Worm (Caenorhabditis elegans) whole organism, young adult: ENCODE results near the gene D2045.5.

Experiments used
- C17E4.6 ChIP-seq: fragments of 200-800 bp; sonication (Bioruptor generic); IDR thresholded peaks from 2 replicates; pipeline ENCODE4 v1.3.6; 2022; ENCODE audit warnings: missing genetic modification reagents, missing genetic modification characterization, missing compliant biosample characterization
- F23B12.7 ChIP-seq: sonication (generic microtip); optimal IDR thresholded peaks from 2 replicates; lab custom pipeline; 2017; ENCODE audit warnings: missing genetic modification characterization, mild to moderate bottlenecking, missing compliant biosample characterization, antibody characterized with exemption, moderate library complexity; ENCODE audit not compliant: insufficient read depth
- ZK185.1 ChIP-seq: sonication (generic microtip); optimal IDR thresholded peaks from 2 replicates; lab custom pipeline; 2016; ENCODE audit warnings: mild to moderate bottlenecking, missing genetic modification characterization, missing compliant biosample characterization; ENCODE audit not compliant: poor library complexity, severe bottlenecking
- ceh-79 ChIP-seq: sonication (generic microtip); optimal IDR thresholded peaks from 2 replicates; lab custom pipeline; 2017; ENCODE audit warnings: mild to moderate bottlenecking, missing genetic modification characterization, missing compliant biosample characterization
- hlh-26 ChIP-seq: fragments of 200-800 bp; sonication (Bioruptor generic); conservative IDR thresholded peaks from 2 replicates; pipeline ENCODE4 v1.3.6; 2022; ENCODE audit warnings: missing genetic modification reagents, missing genetic modification characterization, missing compliant biosample characterization
- lir-1 ChIP-seq: fragments of 200-800 bp; sonication (Bioruptor generic); conservative IDR thresholded peaks from 2 replicates; pipeline ENCODE4 v1.3.6; 2022; ENCODE audit warnings: missing genetic modification reagents, missing genetic modification characterization, missing compliant biosample characterization
- mel-28 ChIP-seq: sonication (generic microtip); optimal IDR thresholded peaks from 2 replicates; lab custom pipeline; 2016; ENCODE audit warnings: borderline replicate concordance, mild to moderate bottlenecking, missing genetic modification characterization, missing compliant biosample characterization
- pha-4 ChIP-seq: fragments of 150-350 bp; sonication (generic microtip); optimal IDR thresholded peaks from 2 replicates; lab custom pipeline; 2014; ENCODE audit warnings: missing biosample characterization, missing genetic modification reagents, missing genetic modification characterization
- repo-1 ChIP-seq: sonication (generic microtip); optimal IDR thresholded peaks from 2 replicates; lab custom pipeline; 2017; ENCODE audit warnings: mild to moderate bottlenecking, missing genetic modification characterization, missing compliant biosample characterization
- snpc-1.1 ChIP-seq: sonication (generic microtip); optimal IDR thresholded peaks from 2 replicates; lab custom pipeline; 2017; ENCODE audit warnings: missing genetic modification characterization, mild to moderate bottlenecking, missing compliant biosample characterization, antibody characterized with exemption, moderate library complexity, missing genotype, missing genetic modification reagents; ENCODE audit not compliant: insufficient read depth
- snpc-4 ChIP-seq, 5 experiments: fragments of 150-350 bp in 1 of 5; sonication (generic microtip) in 4 of 5; optimal IDR thresholded peaks; 2 replicates each; lab custom pipeline; 2014 to 2018; ENCODE audit warnings: missing genetic modification characterization in 5 of 5, missing biosample characterization in 3 of 5, antibody characterized with exemption in 2 of 5, mild to moderate bottlenecking in 2 of 5, missing compliant biosample characterization in 2 of 5, missing genotype in 2 of 5, moderate library complexity in 2 of 5, missing genetic modification reagents in 1 of 5
- unc-130 ChIP-seq: sonication (generic microtip); optimal IDR thresholded peaks from 2 replicates; lab custom pipeline; 2016; ENCODE audit warnings: missing genetic modification reagents, missing genetic modification characterization, missing compliant biosample characterization

ce11 chrIII:10512570-10512969 lies 43.1 kb upstream of the D2045.5 start:
- TF ChIP-seq C17E4.6 (GFP tag; lab: Robert Waterston, UW) (no peak), lir-1 (GFP tag; lab: Robert Waterston, UW) (no peak), F23B12.7 (tag; lab: Kevin White, UChicago) (no peak), unc-130 (GFP tag; lab: Kevin White, UChicago) (no peak), snpc-4 (GFP tag; optimal IDR thresholded peaks at IDR 0.05; lab: Kevin White, UChicago) (no peak), snpc-4 (tag; optimal IDR thresholded peaks at IDR 0.05; lab: Kevin White, UChicago) (no peak), ZK185.1 (tag; lab: Kevin White, UChicago) (no peak), mel-28 (tag; lab: Kevin White, UChicago) (no peak), pha-4 (tag; lab: Kevin White, UChicago) (no peak), repo-1 (no peak), hlh-26 (GFP tag; lab: Robert Waterston, UW) (no peak), snpc-1.1 (tag; lab: Kevin White, UChicago) (no peak), ceh-79 (tag; lab: Kevin White, UChicago) (no peak)
